Fruit fly (Drosophila melanogaster): ENCODE data around the gene Jon25Bii.

Gene Jon25Bii

DNA sequence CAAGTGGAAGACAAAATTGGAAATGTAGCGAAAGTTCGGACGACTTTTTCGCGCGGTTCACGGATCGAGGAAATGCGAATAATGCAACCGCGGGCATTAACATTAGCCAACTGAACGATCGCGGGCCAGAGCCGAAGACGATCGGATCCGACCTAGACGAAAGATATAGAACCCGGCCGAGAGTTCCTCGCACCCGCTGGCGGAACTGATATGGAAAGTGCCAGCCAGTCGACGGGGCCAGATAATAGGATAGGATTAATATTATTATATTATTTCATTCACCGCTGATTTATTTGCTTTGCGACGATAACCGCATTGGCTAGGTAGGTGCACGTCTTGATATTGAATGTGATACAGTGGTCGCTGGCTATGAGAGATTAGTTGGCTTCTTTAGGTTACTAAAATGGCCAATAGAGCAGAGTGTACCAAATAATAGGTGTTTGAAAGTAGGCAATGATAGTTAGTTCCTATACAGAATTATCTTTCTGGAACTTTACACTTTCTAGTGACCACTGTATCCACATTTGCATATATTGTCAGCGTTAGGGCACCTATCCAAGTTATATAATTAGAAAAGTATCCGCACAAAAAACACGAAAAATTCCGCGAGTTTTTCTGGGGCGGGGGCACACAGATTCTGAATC is 46.6 kb upstream of the Jon25Bii start (continued):
- TF ChIP-seq CG6683 (GFP tag; optimal IDR thresholded peaks at IDR 0.05): no peak
- no peak for TF ChIP-seq CG17802 (tag; optimal IDR thresholded peaks at IDR 0.05)
- TF ChIP-seq nom (GFP tag; optimal IDR thresholded peaks at IDR 0.05): no peak
- TF ChIP-seq Chrac-16 (GFP tag; optimal IDR thresholded peaks at IDR 0.05): peak; percentile 74
- TF ChIP-seq CG30431 (GFP tag; optimal IDR thresholded peaks at IDR 0.05): peak; percentile 70
- TF ChIP-seq CG15073 (GFP tag; optimal IDR thresholded peaks at IDR 0.05): peak; percentile 30
- TF ChIP-seq CG33213 (GFP tag; optimal IDR thresholded peaks at IDR 0.05): peak; percentile 47
- peak; percentile 48; the same call in 1 of the 2 replicates for TF ChIP-seq MBD-R2 (GFP tag; IDR thresholded peaks at IDR 0.05)
- peak; percentile 36 for TF ChIP-seq CG13296 (GFP tag; optimal IDR thresholded peaks at IDR 0.05)
- TF ChIP-seq CG3726 (GFP tag; IDR thresholded peaks at IDR 0.05): 0 out of 3 replicates have a peak, but pooled peaks have one; percentile 51
- TF ChIP-seq bowl (GFP tag; IDR thresholded peaks at IDR 0.05): no peak
- peak; percentile 71 for TF ChIP-seq sob (GFP tag; IDR thresholded peaks at IDR 0.05)
- TF ChIP-seq CG2116 (GFP tag; optimal IDR thresholded peaks at IDR 0.05): no peak
- TF ChIP-seq emc (GFP tag; optimal IDR thresholded peaks at IDR 0.05): peak; percentile 39
- peak; percentile 21 for TF ChIP-seq Six4 (GFP tag; optimal IDR thresholded peaks at IDR 0.05)
- peak; percentile 49 for TF ChIP-seq CG30403 (GFP tag; optimal IDR thresholded peaks at IDR 0.05)
- peak; percentile 29 for TF ChIP-seq her (GFP tag; optimal IDR thresholded peaks at IDR 0.05)
- peak; percentile 51 for TF ChIP-seq CG5245 (GFP tag; optimal IDR thresholded peaks at IDR 0.05)
- TF ChIP-seq CG11093 (GFP tag; IDR thresholded peaks at IDR 0.05): peak; percentile 69
- peak; percentile 35 for TF ChIP-seq Vsx1 (GFP tag; optimal IDR thresholded peaks at IDR 0.05)
- no peak for TF ChIP-seq run (tag; optimal IDR thresholded peaks at IDR 0.05)
- TF ChIP-seq TFAM (GFP tag; optimal IDR thresholded peaks at IDR 0.05): no peak
- peak; percentile 95 for TF ChIP-seq sens (GFP tag)
- peak; percentile 72 for TF ChIP-seq CG10209 (GFP tag; optimal IDR thresholded peaks at IDR 0.05)
- no peak for TF ChIP-seq CG3407 (GFP tag; optimal IDR thresholded peaks at IDR 0.05)
- TF ChIP-seq Taf1 (GFP tag; IDR thresholded peaks at IDR 0.05): peak; percentile 68
- TF ChIP-seq CG34376 (GFP tag; optimal IDR thresholded peaks at IDR 0.05): peak; percentile 42
- TF ChIP-seq CG11456 (GFP tag; IDR thresholded peaks at IDR 0.05): peak; percentile 71
- TF ChIP-seq Hr78 (GFP tag; optimal IDR thresholded peaks at IDR 0.05): no peak
- no peak for TF ChIP-seq hth (optimal IDR thresholded peaks at IDR 0.05)
- TF ChIP-seq gcm2 (GFP tag; optimal IDR thresholded peaks at IDR 0.05): no peak
- no peak for TF ChIP-seq Eip74EF (GFP tag; optimal IDR thresholded peaks at IDR 0.05)
- TF ChIP-seq aop (GFP tag; IDR thresholded peaks at IDR 0.05): 0 out of 2 replicates have a peak, but pooled peaks have one; percentile 23
- TF ChIP-seq Nf-YB (GFP tag; optimal IDR thresholded peaks at IDR 0.05): peak; percentile 11
- TF ChIP-seq lbe (GFP tag; optimal IDR thresholded peaks at IDR 0.05): no peak
- TF ChIP-seq corto (GFP tag; optimal IDR thresholded peaks at IDR 0.05): peak; percentile 40
- peak; percentile 78 for TF ChIP-seq sisA (GFP tag; IDR thresholded peaks at IDR 0.05)
- TF ChIP-seq tup (GFP tag; optimal IDR thresholded peaks at IDR 0.05): peak; percentile 42
- peak; percentile 56; the same call in 1 of the 2 replicates for TF ChIP-seq CG43689 (GFP tag; IDR thresholded peaks at IDR 0.05)
- TF ChIP-seq CG11085 (GFP tag; IDR thresholded peaks at IDR 0.05): no peak
- TF ChIP-seq unpg (GFP tag; optimal IDR thresholded peaks at IDR 0.05): peak; percentile 73
- TF ChIP-seq Dip2 (GFP tag; IDR thresholded peaks at IDR 0.05): no peak
- TF ChIP-seq Gug (GFP tag; IDR thresholded peaks at IDR 0.05): peak; percentile 85
- TF ChIP-seq Dip3 (GFP tag; optimal IDR thresholded peaks at IDR 0.05): peak; percentile 62
- TF ChIP-seq ap (GFP tag; IDR thresholded peaks at IDR 0.05): peak; percentile 49; the same call in 1 of the 2 replicates
- peak; percentile 76 for TF ChIP-seq Ptx1 (GFP tag; IDR thresholded peaks at IDR 0.05)
- TF ChIP-seq nmo (GFP tag; optimal IDR thresholded peaks at IDR 0.05): peak; percentile 62
- peak; percentile 57; the same call in 1 of the 3 replicates for TF ChIP-seq H15 (GFP tag; IDR thresholded peaks at IDR 0.05)
- TF ChIP-seq pum (GFP tag; optimal IDR thresholded peaks at IDR 0.05): peak; percentile 43
- no peak for TF ChIP-seq Bgb (GFP tag; IDR thresholded peaks at IDR 0.05; ENCODE audit: partially characterized antibody)

All from whole organism, embryonic.